Worm (Caenorhabditis elegans): ENCODE measurements around the gene sra-14.

DNA sequence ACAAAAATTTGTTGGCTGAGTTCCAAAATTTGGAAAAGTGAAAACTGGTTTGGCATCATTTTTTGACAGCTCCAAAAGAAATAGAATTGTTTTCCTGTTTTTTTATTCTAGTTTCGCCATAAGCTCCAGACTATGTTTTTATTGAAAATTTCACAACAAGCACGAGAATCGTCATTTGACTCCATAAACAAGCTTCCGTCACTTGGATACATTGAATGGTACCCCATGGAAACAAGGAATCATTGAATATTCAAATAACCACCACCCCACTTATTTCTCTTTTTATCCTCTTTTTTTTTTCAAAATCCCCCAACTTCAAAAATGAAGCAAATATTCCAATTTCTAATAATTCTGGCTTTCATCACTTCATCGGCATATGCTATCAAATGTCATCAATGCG is 23.7 kb downstream of the sra-14 start, which contains the start of gene ddn-2:
- TF ChIP-seq sea-2 (GFP tag; IDR thresholded peaks at IDR 0.05) (no peak), F55B11.4 (tag; optimal IDR thresholded peaks at IDR 0.05; ENCODE audit: borderline replicate concordance, insufficient read depth) (no peak), K11D2.4 (GFP tag; IDR thresholded peaks at IDR 0.05) (no peak), D2030.7 (GFP tag; IDR thresholded peaks at IDR 0.05) (no peak), unc-130 (GFP tag; optimal IDR thresholded peaks at IDR 0.05) (no peak), snpc-4 (GFP tag; optimal IDR thresholded peaks at IDR 0.05) (no peak), snpc-4 (tag; optimal IDR thresholded peaks at IDR 0.05) (no peak)
